Worm (Caenorhabditis elegans): ENCODE results near the gene B0212.3.

Gene B0212.3

DNA sequence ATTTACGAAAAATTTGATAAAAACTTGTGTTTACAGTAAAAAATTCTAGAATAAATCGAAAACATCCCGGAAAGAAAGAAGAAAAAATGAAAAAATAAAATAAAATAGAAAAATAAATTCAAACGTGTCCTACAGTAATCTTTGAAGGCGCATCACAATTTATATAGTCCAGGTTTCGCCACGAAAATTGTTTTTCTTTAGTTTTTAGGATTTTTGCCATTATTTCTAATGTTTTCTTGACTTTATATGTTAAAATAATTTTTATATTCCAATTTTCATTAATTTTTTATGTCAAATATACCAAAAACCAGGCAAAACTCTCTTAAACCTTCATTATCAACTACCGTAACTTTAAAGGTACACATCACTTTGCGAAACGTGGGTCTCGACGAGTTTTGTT is 22.4 kb upstream of the B0212.3 start:
- TF ChIP-seq ceh-28 (tag; optimal IDR thresholded peaks at IDR 0.05) = no peak
- TF ChIP-seq ztf-4 (tag; optimal IDR thresholded peaks at IDR 0.05) = no peak
- no peak for TF ChIP-seq nhr-67 (tag; optimal IDR thresholded peaks at IDR 0.05)
- TF ChIP-seq unc-62 (GFP tag; optimal IDR thresholded peaks at IDR 0.05) = no peak
- no peak for TF ChIP-seq fos-1 (tag; optimal IDR thresholded peaks at IDR 0.05)
- no peak for TF ChIP-seq pqm-1 (tag; optimal IDR thresholded peaks at IDR 0.05)
- no peak for TF ChIP-seq nhr-11 (tag; optimal IDR thresholded peaks at IDR 0.05)
- no peak for TF ChIP-seq daf-12 (tag; optimal IDR thresholded peaks at IDR 0.05)
- no peak for TF ChIP-seq zag-1 (tag; optimal IDR thresholded peaks at IDR 0.05)
- TF ChIP-seq fkh-2 (tag; optimal IDR thresholded peaks at IDR 0.05) = no peak
- TF ChIP-seq elt-2 (tag; optimal IDR thresholded peaks at IDR 0.05) = no peak
- TF ChIP-seq lsy-12 (tag; optimal IDR thresholded peaks at IDR 0.05) = no peak
- no peak for TF ChIP-seq nhr-76 (tag; optimal IDR thresholded peaks at IDR 0.05)
- no peak for TF ChIP-seq ZK546.5 (tag; optimal IDR thresholded peaks at IDR 0.05)
- no peak for TF ChIP-seq nhr-43 (tag; optimal IDR thresholded peaks at IDR 0.05; ENCODE audit: poor library complexity, severe bottlenecking)

DNA sequence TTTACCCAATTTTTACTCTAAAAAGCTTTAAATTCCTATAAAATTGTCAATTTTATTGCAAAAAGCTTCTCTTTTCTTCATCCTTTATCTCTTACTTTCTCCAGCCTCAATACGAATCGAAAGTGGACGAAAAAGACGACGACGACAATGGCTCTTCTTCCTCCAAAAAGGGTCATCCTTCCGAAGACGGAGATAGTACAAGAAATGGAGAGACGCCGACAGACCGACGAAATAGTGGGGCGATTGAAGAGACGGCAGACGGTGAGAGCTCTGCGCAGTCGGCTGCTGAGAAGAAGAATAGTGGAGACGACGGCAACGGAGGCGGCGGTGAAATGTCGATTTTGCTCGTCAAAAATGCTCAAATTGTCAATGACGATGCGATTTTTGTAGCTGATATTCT is 20.6 kb upstream of the B0212.3 start:
- TF ChIP-seq nhr-43 (tag; optimal IDR thresholded peaks at IDR 0.05; ENCODE audit: poor library complexity, severe bottlenecking) (no peak), lin-15B (tag; optimal IDR thresholded peaks at IDR 0.05) (peak; percentile 1), lin-39 (tag; optimal IDR thresholded peaks at IDR 0.05) (peak; percentile 24), ceh-82 (tag; optimal IDR thresholded peaks at IDR 0.05) (no peak), nfya-1 (tag; optimal IDR thresholded peaks at IDR 0.05; ENCODE audit: insufficient read depth) (peak; percentile 63), nhr-23 (tag; optimal IDR thresholded peaks at IDR 0.05) (peak; percentile 30), ztf-11 (tag; optimal IDR thresholded peaks at IDR 0.05) (no peak), ceh-28 (tag; optimal IDR thresholded peaks at IDR 0.05) (peak; percentile 28), snpc-4 (tag; optimal IDR thresholded peaks at IDR 0.05) (peak; percentile 95), hmg-11 (tag; optimal IDR thresholded peaks at IDR 0.05) (peak; percentile 67), eor-1 (tag; optimal IDR thresholded peaks at IDR 0.05) (no peak), unc-62 (GFP tag; optimal IDR thresholded peaks at IDR 0.05) (no peak)

DNA sequence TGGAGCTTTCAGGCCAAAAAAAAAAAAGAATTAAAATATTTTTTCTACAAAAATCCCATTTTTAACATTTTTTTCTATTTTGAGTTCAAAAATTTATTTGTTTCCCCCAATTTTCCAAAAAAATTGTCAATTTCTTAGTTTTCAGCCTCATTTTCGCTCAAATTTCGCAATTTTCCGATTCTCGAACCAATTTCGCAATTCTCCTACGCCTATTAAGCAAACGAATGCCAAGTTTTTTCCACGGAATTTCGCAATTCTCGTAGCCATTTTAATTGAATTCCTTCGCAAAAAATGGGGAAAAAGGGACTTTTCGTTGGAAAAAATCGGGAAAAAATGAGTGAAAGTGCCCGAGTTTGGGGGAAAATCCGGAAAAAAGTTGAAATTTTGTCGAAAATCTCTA is 19.6 kb upstream of the B0212.3 start:
- TF ChIP-seq nhr-237 (tag; optimal IDR thresholded peaks at IDR 0.05) = no peak
- peak; percentile 13 for TF ChIP-seq lin-39 (tag; optimal IDR thresholded peaks at IDR 0.05)

DNA sequence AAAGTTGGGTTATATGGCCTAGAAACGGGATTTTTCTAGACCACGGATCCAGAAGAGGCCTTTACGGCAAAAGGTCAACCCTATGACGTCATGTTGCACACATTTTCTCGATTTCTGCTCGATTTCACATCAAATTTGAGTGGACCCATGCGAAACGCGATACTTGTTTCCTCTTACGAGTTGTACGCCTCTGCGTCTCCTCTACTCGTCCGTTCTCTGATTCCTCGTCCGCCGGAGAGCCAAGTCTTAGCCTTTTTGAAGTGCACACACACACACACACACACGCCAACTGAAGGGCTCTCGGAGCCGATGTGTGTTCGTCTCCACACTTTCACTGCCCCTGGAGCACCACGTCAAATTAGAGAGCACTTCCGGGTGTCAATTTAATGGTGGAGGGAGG is 19.0 kb upstream of the B0212.3 start:
- TF ChIP-seq skn-1 (tag; optimal IDR thresholded peaks at IDR 0.05) (no peak), nhr-28 (tag; optimal IDR thresholded peaks at IDR 0.05) (no peak), egl-5 (tag; optimal IDR thresholded peaks at IDR 0.05) (peak; percentile 33), ztf-11 (tag; optimal IDR thresholded peaks at IDR 0.05) (no peak), elt-2 (tag; optimal IDR thresholded peaks at IDR 0.05) (no peak), hmg-11 (tag; optimal IDR thresholded peaks at IDR 0.05) (peak; percentile 73), daf-12 (tag; optimal IDR thresholded peaks at IDR 0.05) (no peak), fos-1 (tag; optimal IDR thresholded peaks at IDR 0.05) (no peak), nfya-1 (tag; optimal IDR thresholded peaks at IDR 0.05; ENCODE audit: insufficient read depth) (peak; percentile 40), snpc-4 (tag; optimal IDR thresholded peaks at IDR 0.05) (no peak), nhr-25 (tag; optimal IDR thresholded peaks at IDR 0.05) (no peak), elt-1 (tag; optimal IDR thresholded peaks at IDR 0.05) (no peak), nhr-76 (tag; optimal IDR thresholded peaks at IDR 0.05) (no peak), lin-39 (tag; optimal IDR thresholded peaks at IDR 0.05) (peak; percentile 27), tbx-2 (tag; optimal IDR thresholded peaks at IDR 0.05) (peak; percentile 22), fkh-10 (GFP tag; optimal IDR thresholded peaks at IDR 0.05) (no peak), ceh-16 (tag; optimal IDR thresholded peaks at IDR 0.05) (no peak), pha-4 (tag; optimal IDR thresholded peaks at IDR 0.05) (no peak)

DNA sequence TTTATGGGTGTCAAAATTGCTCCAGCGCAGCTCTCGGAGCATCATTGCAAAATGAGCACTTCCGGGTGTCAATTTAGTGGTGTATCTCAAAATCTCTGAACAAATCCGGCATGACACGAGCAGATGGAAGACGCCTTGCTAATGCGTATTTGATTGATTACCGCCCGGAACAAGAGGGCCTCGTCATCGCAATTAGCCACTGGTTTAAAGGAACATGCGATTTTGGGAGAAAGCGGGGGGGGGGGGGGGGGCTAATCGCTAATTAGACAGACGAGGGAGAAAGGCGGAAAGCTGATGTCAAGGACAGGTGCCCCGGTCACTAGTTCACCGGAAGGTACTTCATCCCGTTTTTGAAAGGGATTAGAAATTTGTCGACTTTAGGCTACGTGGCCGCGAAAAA is 18.3 kb upstream of the B0212.3 start:
- TF ChIP-seq elt-3 (tag; optimal IDR thresholded peaks at IDR 0.05) (no peak), unc-39 (tag; optimal IDR thresholded peaks at IDR 0.05) (no peak), nhr-23 (tag; optimal IDR thresholded peaks at IDR 0.05) (peak; percentile 7)

Measured in whole organism, L3 larva.